Worm (Caenorhabditis elegans) whole organism, early embryonic: ENCODE measurements around the gene lin-12.
A peak's percentile ranks its signal among the peaks of the same experiment; 100 is the strongest.

Source experiments
- B0310.2 ChIP-seq: sonication (generic microtip); optimal IDR thresholded peaks from 2 replicates; lab custom pipeline; 2016; ENCODE audit warnings: mild to moderate bottlenecking, missing genetic modification characterization, missing compliant biosample characterization
- F13C5.2 ChIP-seq: sonication (generic microtip); optimal IDR thresholded peaks from 2 replicates; lab custom pipeline; 2017; ENCODE audit warnings: mild to moderate bottlenecking, missing genetic modification characterization, inconsistent platforms, missing compliant biosample characterization
- aly-1 ChIP-seq: sonication (generic microtip); optimal IDR thresholded peaks from 2 replicates; lab custom pipeline; 2016; ENCODE audit warnings: missing genetic modification characterization, missing compliant biosample characterization
- ama-1 ChIP-seq: fragments of 150-350 bp; optimal IDR thresholded peaks from 2 replicates; lab custom pipeline; 2014
- ceh-13 ChIP-seq: fragments of 200-800 bp; sonication (Bioruptor generic); optimal IDR thresholded peaks from 2 replicates; lab custom pipeline; 2018; ENCODE audit warnings: mild to moderate bottlenecking, missing genetic modification characterization, missing compliant biosample characterization
- ceh-36 ChIP-seq: sonication (generic microtip); optimal IDR thresholded peaks from 2 replicates; lab custom pipeline; 2016; ENCODE audit warnings: missing genetic modification characterization, inconsistent platforms, missing compliant biosample characterization
- ets-7 ChIP-seq: sonication (generic microtip); optimal IDR thresholded peaks from 2 replicates; lab custom pipeline; 2016; ENCODE audit warnings: missing genotype, missing genetic modification characterization, missing compliant biosample characterization
- flt-1 ChIP-seq: fragments of 200-800 bp; sonication (Bioruptor generic); IDR thresholded peaks from 2 replicates; pipeline ENCODE4 v1.3.6; 2022; ENCODE audit warnings: missing genetic modification characterization, missing compliant biosample characterization
- hmbx-1 ChIP-seq: sonication (generic microtip); optimal IDR thresholded peaks from 2 replicates; lab custom pipeline; 2016; ENCODE audit warnings: mild to moderate bottlenecking, missing genetic modification characterization, missing compliant biosample characterization
- hmg-4 ChIP-seq: fragments of 200-800 bp; sonication (Bioruptor generic); optimal IDR thresholded peaks from 2 replicates; lab custom pipeline; 2018; ENCODE audit warnings: mild to moderate bottlenecking, missing genetic modification characterization, missing compliant biosample characterization
- hnd-1 ChIP-seq: sonication (generic microtip); optimal IDR thresholded peaks from 2 replicates; lab custom pipeline; 2016; ENCODE audit warnings: missing genetic modification characterization, missing compliant biosample characterization
- pes-1 ChIP-seq: fragments of 200-800 bp; sonication (Bioruptor generic); IDR thresholded peaks from 2 replicates; pipeline ENCODE4 v1.3.6; 2022; ENCODE audit warnings: missing genetic modification reagents, missing genetic modification characterization, missing compliant biosample characterization
- scrt-1 ChIP-seq: fragments of 200-800 bp; sonication (Bioruptor generic); IDR thresholded peaks from 2 replicates; pipeline ENCODE4 v1.3.6; 2022; ENCODE audit warnings: missing genetic modification characterization, missing compliant biosample characterization
- sea-1 ChIP-seq: fragments of 200-800 bp; sonication (Bioruptor generic); conservative IDR thresholded peaks from 2 replicates; pipeline ENCODE4 v1.3.6; 2022; ENCODE audit warnings: missing genetic modification characterization, missing compliant biosample characterization
- tbx-11 ChIP-seq: fragments of 200-800 bp; sonication (Bioruptor generic); IDR thresholded peaks from 2 replicates; pipeline ENCODE4 v1.3.6; 2022; ENCODE audit warnings: missing genetic modification characterization, missing compliant biosample characterization
- tbx-37 ChIP-seq: fragments of 200-800 bp; sonication (Bioruptor generic); conservative IDR thresholded peaks from 2 replicates; pipeline ENCODE4 v1.3.6; 2022; ENCODE audit warnings: missing genetic modification reagents, missing genetic modification characterization, missing compliant biosample characterization
- tra-4 ChIP-seq: sonication (generic microtip); optimal IDR thresholded peaks from 2 replicates; lab custom pipeline; 2017; ENCODE audit warnings: missing genetic modification characterization, missing compliant biosample characterization

lin-12 gene

ce11 chrIII:9071372-9071771 lies at the start of gene lin-12:
Gene lin-12, minus strand, starts transcription at chrIII:9071472.
- no peak for TF ChIP-seq hmbx-1
- TF ChIP-seq ama-1 (lab: Kevin White, UChicago) = no peak
- no peak for TF ChIP-seq tbx-37 (GFP tag; lab: Robert Waterston, UW)
- TF ChIP-seq B0310.2 (tag; lab: Kevin White, UChicago) = no peak
- no peak for TF ChIP-seq aly-1 (tag; lab: Kevin White, UChicago)

ce11 chrIII:9118921-9119606 lies 47.8 kb upstream of the lin-12 start, which contains the start of gene ced-11:
Gene ced-11, plus strand, starts transcription at chrIII:9119556.
- no peak for TF ChIP-seq hmg-4 (GFP tag; lab: Kevin White, UChicago)
- TF ChIP-seq ama-1 (lab: Kevin White, UChicago) = no peak
- TF ChIP-seq hmbx-1 = no peak
- no peak for TF ChIP-seq sea-1 (GFP tag; lab: Robert Waterston, UW)
- TF ChIP-seq tbx-11 = no peak
- TF ChIP-seq aly-1 (tag; lab: Kevin White, UChicago) = no peak
- no peak for TF ChIP-seq pes-1 (GFP tag; lab: Robert Waterston, UW)
- no peak for TF ChIP-seq tbx-37 (GFP tag; lab: Robert Waterston, UW)
- no peak for TF ChIP-seq hnd-1 (tag; lab: Kevin White, UChicago)
- no peak for TF ChIP-seq scrt-1 (GFP tag; lab: Robert Waterston, UW)
- TF ChIP-seq B0310.2 (tag; lab: Kevin White, UChicago) = no peak

- TF ChIP-seq ets-7 (tag; lab: Kevin White, UChicago) (no peak), aly-1 (tag; lab: Kevin White, UChicago) (no peak), ceh-36 (tag; lab: Kevin White, UChicago) (no peak)
Measured at ce11 chrIII:9118314-9118850, 47.1 kb upstream of the lin-12 start, which contains the start of gene grl-11. Gene grl-11, minus strand, starts transcription at chrIII:9118364.

- TF ChIP-seq ceh-36 (tag; lab: Kevin White, UChicago) = no peak
- TF ChIP-seq B0310.2 (tag; lab: Kevin White, UChicago) = no peak
- TF ChIP-seq tbx-37 (GFP tag; lab: Robert Waterston, UW) = no peak
- no peak for TF ChIP-seq sea-1 (GFP tag; lab: Robert Waterston, UW)
- TF ChIP-seq tbx-11 = no peak
Measured at ce11 chrIII:9115745-9116144, 44.5 kb upstream of the lin-12 start.

ce11 chrIII:9114649-9115048 lies 43.4 kb upstream of the lin-12 start, which contains the start of gene ZK512.1:
Gene ZK512.1, plus strand, starts transcription at chrIII:9114949.
- TF ChIP-seq hmg-4 (GFP tag; lab: Kevin White, UChicago) (peak; percentile 23), ceh-13 (GFP tag; lab: Kevin White, UChicago) (no peak)

- TF ChIP-seq B0310.2 (tag; lab: Kevin White, UChicago) (no peak), aly-1 (tag; lab: Kevin White, UChicago) (no peak), sea-1 (GFP tag; lab: Robert Waterston, UW) (no peak)
Measured at ce11 chrIII:9114076-9114475, 42.8 kb upstream of the lin-12 start.

ce11 chrIII:9112479-9112878 lies 41.2 kb upstream of the lin-12 start:
- TF ChIP-seq hmg-4 (GFP tag; lab: Kevin White, UChicago) = peak; percentile 80
- no peak for TF ChIP-seq ets-7 (tag; lab: Kevin White, UChicago)
- TF ChIP-seq aly-1 (tag; lab: Kevin White, UChicago) = peak; percentile 19
- peak; percentile 67 for TF ChIP-seq F13C5.2 (tag; lab: Kevin White, UChicago)
- no peak for TF ChIP-seq ceh-13 (GFP tag; lab: Kevin White, UChicago)

ce11 chrIII:9110914-9111313 lies 39.6 kb upstream of the lin-12 start:
- TF ChIP-seq flt-1 (GFP tag; lab: Robert Waterston, UW) (peak; percentile 53), pes-1 (GFP tag; lab: Robert Waterston, UW) (peak; percentile 77), scrt-1 (GFP tag; lab: Robert Waterston, UW) (peak; percentile 69; the same call in 1 of the 2 replicates), tbx-37 (GFP tag; lab: Robert Waterston, UW) (0 out of 2 replicates have a peak, but pooled peaks have one; percentile 35)

ce11 chrIII:9110270-9110669 lies 39.0 kb upstream of the lin-12 start:
- TF ChIP-seq ets-7 (tag; lab: Kevin White, UChicago) (no peak), sea-1 (GFP tag; lab: Robert Waterston, UW) (no peak), flt-1 (GFP tag; lab: Robert Waterston, UW) (no peak), ceh-36 (tag; lab: Kevin White, UChicago) (no peak), scrt-1 (GFP tag; lab: Robert Waterston, UW) (no peak), tbx-37 (GFP tag; lab: Robert Waterston, UW) (no peak), ama-1 (lab: Kevin White, UChicago) (no peak), aly-1 (tag; lab: Kevin White, UChicago) (no peak), hmbx-1 (no peak), hmg-4 (GFP tag; lab: Kevin White, UChicago) (no peak), pes-1 (GFP tag; lab: Robert Waterston, UW) (no peak), tbx-11 (no peak), B0310.2 (tag; lab: Kevin White, UChicago) (no peak), ceh-13 (GFP tag; lab: Kevin White, UChicago) (no peak), hnd-1 (tag; lab: Kevin White, UChicago) (no peak), tra-4 (no peak), F13C5.2 (tag; lab: Kevin White, UChicago) (no peak)
